Worm (Caenorhabditis elegans): Measurements from ENCODE around the gene nrf-5.

Gene nrf-5

ce11 chrV:13857132-13857531 is 29.1 kb downstream of the nrf-5 start, which contains the start of gene srx-136:
TSS of gene srx-136 (plus strand) at chrV:13857432.
- no peak for TF ChIP-seq fkh-8 (tag; optimal IDR thresholded peaks at IDR 0.05)
- TF ChIP-seq unc-30 (tag; optimal IDR thresholded peaks at IDR 0.05): no peak
- no peak for TF ChIP-seq fkh-10 (GFP tag; optimal IDR thresholded peaks at IDR 0.05)
- no peak for TF ChIP-seq ceh-8 (GFP tag; optimal IDR thresholded peaks at IDR 0.05)

- TF ChIP-seq aly-2 (tag; optimal IDR thresholded peaks at IDR 0.05) (no peak), ceh-90 (tag; optimal IDR thresholded peaks at IDR 0.05) (no peak), hlh-4 (tag; optimal IDR thresholded peaks at IDR 0.05) (no peak), C04F5.9 (tag; optimal IDR thresholded peaks at IDR 0.05) (no peak), egl-13 (tag; optimal IDR thresholded peaks at IDR 0.05) (no peak), F16B12.6 (tag; optimal IDR thresholded peaks at IDR 0.05) (no peak), egl-27 (tag; optimal IDR thresholded peaks at IDR 0.05) (no peak), unc-130 (tag; optimal IDR thresholded peaks at IDR 0.05) (no peak), Y116A8C.19 (tag; optimal IDR thresholded peaks at IDR 0.05; ENCODE audit: borderline replicate concordance) (no peak), C34B4.2 (tag; optimal IDR thresholded peaks at IDR 0.05) (no peak), dsc-1 (tag; optimal IDR thresholded peaks at IDR 0.05) (no peak), snu-23 (GFP tag; optimal IDR thresholded peaks at IDR 0.05) (no peak), lin-14 (GFP tag; optimal IDR thresholded peaks at IDR 0.05) (no peak)
Observed at ce11 chrV:13858906-13859305, 30.8 kb downstream of the nrf-5 start, which contains the start of gene srx-135. TSS of gene srx-135 (plus strand) at chrV:13859206.

- TF ChIP-seq fkh-10 (GFP tag; optimal IDR thresholded peaks at IDR 0.05) (no peak), unc-62 (GFP tag; optimal IDR thresholded peaks at IDR 0.05) (no peak), ztf-4 (tag; optimal IDR thresholded peaks at IDR 0.05) (no peak), sox-4 (tag; optimal IDR thresholded peaks at IDR 0.05) (no peak), dpl-1 (GFP tag; optimal IDR thresholded peaks at IDR 0.05) (no peak), lin-39 (tag; optimal IDR thresholded peaks at IDR 0.05) (no peak), irx-1 (tag; optimal IDR thresholded peaks at IDR 0.05) (no peak), pag-3 (tag; optimal IDR thresholded peaks at IDR 0.05; ENCODE audit: borderline replicate concordance, insufficient read depth) (no peak), F16B12.6 (tag; optimal IDR thresholded peaks at IDR 0.05) (no peak), lir-3 (tag; optimal IDR thresholded peaks at IDR 0.05; ENCODE audit: poor library complexity) (no peak)
Observed at ce11 chrV:13862505-13862904, 34.4 kb downstream of the nrf-5 start, which contains the start of gene srx-137. TSS of gene srx-137 (plus strand) at chrV:13862805.

ce11 chrV:13863700-13864099 is 35.6 kb downstream of the nrf-5 start:
- TF ChIP-seq egl-13 (tag; optimal IDR thresholded peaks at IDR 0.05) (no peak), tbx-2 (tag; optimal IDR thresholded peaks at IDR 0.05) (no peak), ceh-88 (GFP tag; IDR thresholded peaks at IDR 0.05) (no peak), mab-9 (GFP tag; IDR thresholded peaks at IDR 0.05) (no peak)

- peak; percentile 61 for TF ChIP-seq nhr-85 (tag)
- TF ChIP-seq irx-1 (tag; optimal IDR thresholded peaks at IDR 0.05): no peak
Observed at ce11 chrV:13866353-13866752, 38.3 kb downstream of the nrf-5 start, which contains the start of gene nhr-175. TSS of gene nhr-175 (plus strand) at chrV:13866691.

ce11 chrV:13869551-13869950 is 41.5 kb downstream of the nrf-5 start:
- TF ChIP-seq fkh-4 (tag; optimal IDR thresholded peaks at IDR 0.05; ENCODE audit: borderline replicate concordance) (no peak), nhr-90 (tag; optimal IDR thresholded peaks at IDR 0.05; ENCODE audit: poor library complexity) (no peak), fkh-10 (GFP tag; optimal IDR thresholded peaks at IDR 0.05) (no peak), ama-1 (optimal IDR thresholded peaks at IDR 0.05) (no peak), nhr-11 (tag; optimal IDR thresholded peaks at IDR 0.05) (peak; percentile 85), nhr-19 (GFP tag; conservative IDR thresholded peaks at IDR 0.05) (peak; percentile 14; the same call in 1 of the 2 replicates), pag-3 (tag; optimal IDR thresholded peaks at IDR 0.05; ENCODE audit: borderline replicate concordance, insufficient read depth) (no peak), jun-1 (tag; optimal IDR thresholded peaks at IDR 0.05) (no peak)

Data from whole organism, L1 larva.